Worm (Caenorhabditis elegans): ENCODE results near the gene Y16B4A.2.

DNA sequence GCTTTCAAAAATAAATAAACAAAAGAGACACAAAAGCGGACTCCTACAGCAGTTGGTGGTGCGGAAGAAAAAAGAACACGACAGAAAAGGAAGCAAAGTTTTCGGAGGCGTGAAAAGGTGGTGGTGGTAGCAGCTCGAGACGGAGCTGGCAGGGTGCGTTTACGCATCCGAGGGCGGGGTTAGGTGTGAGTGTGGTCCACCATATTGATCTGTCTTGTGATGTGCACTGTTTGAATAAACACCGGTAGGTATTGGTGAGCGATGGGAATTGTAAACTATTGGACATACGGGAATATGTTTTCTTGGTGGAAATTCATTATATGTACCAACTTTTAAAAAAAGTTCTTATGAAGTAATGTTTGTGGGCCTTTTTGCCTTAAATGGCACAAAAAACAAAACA, 10.6 kb downstream of the Y16B4A.2 start, which contains the start of gene C05G5.5:
- TF ChIP-seq dao-5 (tag; optimal IDR thresholded peaks at IDR 0.05) (no peak), him-1 (tag; optimal IDR thresholded peaks at IDR 0.05) (no peak), W03F9.2 (tag; optimal IDR thresholded peaks at IDR 0.05) (no peak)

All from whole organism, L4/young adult.